Fruit fly (Drosophila melanogaster) whole organism, embryonic: ENCODE data around the gene Sbf.
A peak's percentile ranks its signal among the peaks of the same experiment; 100 is the strongest.

Source experiments
- Adf1 ChIP-seq: fragments of 200-800 bp; sonication (Bioruptor generic); IDR thresholded peaks from 2 replicates; pipeline ENCODE4 v1.3.6; 2022; ENCODE audit warnings: missing biosample characterization, missing genetic modification characterization
- Blimp-1 ChIP-seq: fragments of 200-800 bp; sonication (Bioruptor generic); optimal IDR thresholded peaks from 3 replicates; lab custom pipeline; 2018; ENCODE audit warnings: missing biosample characterization, missing genetic modification characterization, mild to moderate bottlenecking, moderate library complexity, missing genetic modification reagents
- CG11093 ChIP-seq: fragments of 200-800 bp; sonication (Bioruptor generic); IDR thresholded peaks from 3 replicates; pipeline ENCODE4 v1.3.6; 2022; ENCODE audit warnings: missing biosample characterization, missing genetic modification characterization
- CG11504 ChIP-seq: fragments of 200-800 bp; sonication (Bioruptor generic); optimal IDR thresholded peaks from 3 replicates; lab custom pipeline; 2019; ENCODE audit warnings: missing biosample characterization, mild to moderate bottlenecking, missing genetic modification characterization, moderate library complexity
- CG1233 ChIP-seq: fragments of 200-800 bp; sonication (Bioruptor generic); optimal IDR thresholded peaks from 4 replicates; lab custom pipeline; 2018; ENCODE audit warnings: missing biosample characterization, mild to moderate bottlenecking, missing genetic modification characterization
- CG12391 ChIP-seq: fragments of 200-800 bp; sonication (Bioruptor generic); optimal IDR thresholded peaks from 3 replicates; lab custom pipeline; 2018; ENCODE audit warnings: missing biosample characterization, mild to moderate bottlenecking, missing genetic modification characterization, moderate library complexity
- CG13894 ChIP-seq: fragments of 200-800 bp; sonication (Bioruptor generic); optimal IDR thresholded peaks from 3 replicates; lab custom pipeline; 2018; ENCODE audit warnings: missing biosample characterization, mild to moderate bottlenecking, missing genetic modification characterization, moderate library complexity
- CG14050 ChIP-seq: fragments of 200-800 bp; sonication (Bioruptor generic); IDR thresholded peaks from 3 replicates; pipeline ENCODE4 v1.3.6; 2022; ENCODE audit warnings: missing biosample characterization, missing genetic modification characterization
- CG17612 ChIP-seq: fragments of 200-800 bp; sonication (Bioruptor generic); IDR thresholded peaks from 2 replicates; pipeline ENCODE4 v1.3.6; 2022; ENCODE audit warnings: missing biosample characterization, missing genetic modification characterization
- CG17829 ChIP-seq: fragments of 200-800 bp; optimal IDR thresholded peaks from 2 replicates; lab custom pipeline; 2019; ENCODE audit warnings: missing biosample characterization, mild to moderate bottlenecking, missing genetic modification characterization, moderate library complexity
- CG2129 ChIP-seq: fragments of 200-800 bp; sonication (Bioruptor generic); IDR thresholded peaks from 2 replicates; pipeline ENCODE4 v1.3.6; 2022; ENCODE audit warnings: missing biosample characterization, missing genetic modification characterization; ENCODE audit not compliant: partially characterized antibody
- CG3726 ChIP-seq: fragments of 200-800 bp; sonication (Bioruptor generic); IDR thresholded peaks from 3 replicates; pipeline ENCODE4, ENCODE4 v1.3.6; 2022; ENCODE audit warnings: missing biosample characterization, missing genetic modification characterization
- CG3847 ChIP-seq: fragments of 200-800 bp; sonication (Bioruptor generic); IDR thresholded peaks from 2 replicates; pipeline ENCODE4 v1.3.6; 2022; ENCODE audit warnings: missing biosample characterization, missing genetic modification characterization
- CG7372 ChIP-seq: fragments of 200-800 bp; sonication (Bioruptor generic); IDR thresholded peaks from 2 replicates; pipeline ENCODE4 v1.3.6; 2022; ENCODE audit warnings: missing biosample characterization, missing genetic modification characterization
- CG7556 ChIP-seq: fragments of 200-800 bp; sonication (Bioruptor generic); optimal IDR thresholded peaks from 2 replicates; lab custom pipeline; 2017; ENCODE audit warnings: missing biosample characterization, mild to moderate bottlenecking, missing genetic modification characterization
- CG8290 ChIP-seq, 3 experiments: fragments of 200-800 bp; sonication (Bioruptor generic); optimal IDR thresholded peaks; 2 replicates each; lab custom pipeline; 2016 to 2019; ENCODE audit warnings: missing biosample characterization in 3 of 3, missing genetic modification characterization in 3 of 3, mild to moderate bottlenecking in 2 of 3, moderate library complexity in 1 of 3
- CG9876 ChIP-seq: fragments of 200-800 bp; sonication (Bioruptor generic); optimal IDR thresholded peaks from 2 replicates; lab custom pipeline; 2016; ENCODE audit warnings: missing biosample characterization, missing genetic modification characterization
- CHES-1-like ChIP-seq: fragments of 200-800 bp; sonication (Bioruptor generic); optimal IDR thresholded peaks from 2 replicates; lab custom pipeline; 2016; ENCODE audit warnings: missing biosample characterization, missing genetic modification characterization
- Doc3 ChIP-seq: fragments of 200-800 bp; sonication (Bioruptor generic); IDR thresholded peaks from 3 replicates; pipeline ENCODE4 v1.3.6; 2022; ENCODE audit warnings: missing biosample characterization, missing genetic modification characterization; ENCODE audit not compliant: partially characterized antibody
- Eip74EF ChIP-seq, 2 experiments: fragments of 200-800 bp in 1 of 2; fragments of >200 bp in 1 of 2; sonication (Bioruptor generic) in 1 of 2; optimal IDR thresholded peaks; 2 replicates each; lab custom pipeline; 2017 to 2019; ENCODE audit warnings: missing biosample characterization in 2 of 2, missing genetic modification characterization in 2 of 2, mild to moderate bottlenecking in 1 of 2, moderate library complexity in 1 of 2
- Fer3 ChIP-seq: fragments of 200-800 bp; sonication (Bioruptor generic); optimal IDR thresholded peaks from 2 replicates; lab custom pipeline; 2018; ENCODE audit warnings: missing biosample characterization, mild to moderate bottlenecking, missing genetic modification characterization, moderate library complexity
- H2.0 ChIP-seq: fragments of 200-800 bp; sonication (Bioruptor generic); IDR thresholded peaks from 2 replicates; pipeline ENCODE4 v1.3.6; 2022; ENCODE audit warnings: missing biosample characterization, missing genetic modification characterization
- Hsf ChIP-seq: fragments of 200-800 bp; sonication (Bioruptor generic); optimal IDR thresholded peaks from 3 replicates; lab custom pipeline; 2016; ENCODE audit warnings: missing biosample characterization, missing genetic modification characterization
- MTF-1 ChIP-seq: fragments of 200-800 bp; sonication (Bioruptor generic); optimal IDR thresholded peaks from 2 replicates; lab custom pipeline; 2018; ENCODE audit warnings: missing biosample characterization, mild to moderate bottlenecking, missing genetic modification characterization, borderline replicate concordance
- Max ChIP-seq: fragments of 200-800 bp; sonication (Bioruptor generic); optimal IDR thresholded peaks from 2 replicates; lab custom pipeline; 2016; ENCODE audit warnings: missing biosample characterization, mild to moderate bottlenecking, missing genetic modification characterization
- Oli ChIP-seq: fragments of 200-800 bp; sonication (Bioruptor generic); optimal IDR thresholded peaks from 2 replicates; lab custom pipeline; 2018; ENCODE audit warnings: missing biosample characterization, mild to moderate bottlenecking, missing genetic modification characterization, moderate library complexity
- Side ChIP-seq: fragments of 200-800 bp; sonication (Bioruptor generic); optimal IDR thresholded peaks from 2 replicates; lab custom pipeline; 2016; ENCODE audit warnings: missing biosample characterization, missing genetic modification characterization
- Sox102F ChIP-seq: fragments of 200-800 bp; sonication (Bioruptor generic); optimal IDR thresholded peaks from 2 replicates; lab custom pipeline; 2018; ENCODE audit warnings: missing biosample characterization, mild to moderate bottlenecking, missing genetic modification characterization, moderate library complexity
- Sry-δ ChIP-seq: fragments of 200-800 bp; sonication (Bioruptor generic); optimal IDR thresholded peaks from 2 replicates; lab custom pipeline; 2016; ENCODE audit warnings: missing biosample characterization, missing genetic modification characterization
- YL-1 ChIP-seq: fragments of 200-800 bp; sonication (Bioruptor generic); optimal IDR thresholded peaks from 3 replicates; lab custom pipeline; 2017; ENCODE audit warnings: missing biosample characterization, mild to moderate bottlenecking, missing genetic modification characterization
- cad ChIP-seq: fragments of >200 bp; optimal IDR thresholded peaks from 2 replicates; lab custom pipeline; 2017; ENCODE audit warnings: missing biosample characterization, missing genetic modification characterization
- crc ChIP-seq: fragments of 200-800 bp; sonication (Bioruptor generic); optimal IDR thresholded peaks from 2 replicates; lab custom pipeline; 2016; ENCODE audit warnings: missing biosample characterization, missing genetic modification characterization
- croc ChIP-seq: fragments of 200-800 bp; sonication (Bioruptor generic); conservative IDR thresholded peaks from 3 replicates; pipeline ENCODE4 v1.3.6; 2022; ENCODE audit warnings: missing biosample characterization, missing genetic modification characterization
- exex ChIP-seq: fragments of 200-800 bp; sonication (Bioruptor generic); optimal IDR thresholded peaks from 4 replicates; lab custom pipeline; 2018; ENCODE audit warnings: missing biosample characterization, mild to moderate bottlenecking, missing genetic modification characterization, moderate library complexity
- hbn ChIP-seq: fragments of 200-800 bp; sonication (Bioruptor generic); IDR thresholded peaks from 2 replicates; pipeline ENCODE4 v1.3.6; 2022; ENCODE audit warnings: missing biosample characterization, missing genetic modification characterization; ENCODE audit not compliant: partially characterized antibody
- kah ChIP-seq: fragments of 200-800 bp; sonication (Bioruptor generic); optimal IDR thresholded peaks from 2 replicates; lab custom pipeline; 2018; ENCODE audit warnings: missing biosample characterization, mild to moderate bottlenecking, missing genetic modification characterization
- lov ChIP-seq, 2 experiments: fragments of 200-800 bp in 1 of 2; fragments of >200 bp in 1 of 2; sonication (Bioruptor generic) in 1 of 2; IDR thresholded peaks in 1 of 2; optimal IDR thresholded peaks in 1 of 2; 2 replicates in 1 of 2; 3 replicates in 1 of 2; pipeline versions ENCODE4 v1.3.6 to Lab custom; 2017 to 2022; ENCODE audit warnings: missing biosample characterization in 1 of 2, missing genetic modification characterization in 1 of 2
- onecut ChIP-seq: fragments of 200-800 bp; sonication (Bioruptor generic); IDR thresholded peaks from 2 replicates; pipeline ENCODE4 v1.3.6; 2022; ENCODE audit warnings: missing biosample characterization, missing genetic modification characterization
- pan ChIP-seq, 4 experiments: fragments of >200 bp in 3 of 4; fragments of 200-800 bp in 1 of 4; sonication (Bioruptor generic) in 1 of 4; optimal IDR thresholded peaks in 3 of 4; IDR thresholded peaks in 1 of 4; 2 replicates each; pipeline versions ENCODE4 v1.3.6 to Lab custom; 2017 to 2022; ENCODE audit warnings: missing biosample characterization in 2 of 4, missing genetic modification characterization in 2 of 4, mixed read lengths in 1 of 4
- pnt ChIP-seq: fragments of 200-800 bp; sonication (Bioruptor generic); optimal IDR thresholded peaks from 3 replicates; lab custom pipeline; 2016; ENCODE audit warnings: missing biosample characterization, missing genetic modification characterization
- repo ChIP-seq: fragments of 200-800 bp; sonication (Bioruptor generic); optimal IDR thresholded peaks from 2 replicates; lab custom pipeline; 2016; ENCODE audit warnings: missing biosample characterization, missing genetic modification characterization
- rib ChIP-seq: fragments of 200-800 bp; sonication (Bioruptor generic); IDR thresholded peaks from 2 replicates; pipeline ENCODE4 v1.3.6; 2022; ENCODE audit warnings: missing biosample characterization, missing genetic modification characterization
- slp2 ChIP-seq: fragments of 200-800 bp; sonication (Bioruptor generic); optimal IDR thresholded peaks from 2 replicates; lab custom pipeline; 2016; ENCODE audit warnings: missing biosample characterization, missing genetic modification characterization
- ssp ChIP-seq: fragments of 200-800 bp; sonication (Bioruptor generic); IDR thresholded peaks from 2 replicates; pipeline ENCODE4 v1.3.6; 2022; ENCODE audit warnings: missing biosample characterization, missing genetic modification characterization
- zf30C ChIP-seq: fragments of 200-800 bp; sonication (Bioruptor generic); optimal IDR thresholded peaks from 3 replicates; lab custom pipeline; 2018; ENCODE audit warnings: missing biosample characterization, mild to moderate bottlenecking, missing genetic modification characterization
- zfh2 ChIP-seq: fragments of 200-800 bp; sonication (Bioruptor generic); optimal IDR thresholded peaks from 2 replicates; lab custom pipeline; 2016; ENCODE audit warnings: missing biosample characterization, missing genetic modification characterization

Gene Sbf

dm6 chr3R:11778012-11778865, 18.5 kb downstream of the Sbf start (continued):
- peak; percentile 7 for TF ChIP-seq exex (tag; lab: Kevin White, UChicago)
- TF ChIP-seq CG14050 (GFP tag; lab: Robert Waterston, UW): 0 out of 3 replicates have a peak, but pooled peaks have one; percentile 8
- TF ChIP-seq Adf1 (GFP tag; lab: Robert Waterston, UW): peak; percentile 96
- TF ChIP-seq lov (optimal IDR thresholded peaks at IDR 0.05; lab: Kevin White, UChicago): no peak
- TF ChIP-seq lov (GFP tag; IDR thresholded peaks at IDR 0.05; lab: Robert Waterston, UW): 0 out of 3 replicates have a peak, but pooled peaks have one; percentile 67
- peak; percentile 18 for TF ChIP-seq Hsf (GFP tag; lab: Kevin White, UChicago)
- TF ChIP-seq Blimp-1: peak; percentile 99
- TF ChIP-seq rib (GFP tag; lab: Robert Waterston, UW): peak; percentile 78; the same call in 1 of the 2 replicates
- no peak for TF ChIP-seq CG2129
- TF ChIP-seq MTF-1 (GFP tag; lab: Kevin White, UChicago): peak; percentile 39
- TF ChIP-seq cad (GFP tag; lab: Kevin White, UChicago): no peak
- TF ChIP-seq CG11093 (GFP tag; lab: Robert Waterston, UW): peak; percentile 45; the same call in 1 of the 3 replicates
- peak in 1 of 2 experiments; percentile 86 for TF ChIP-seq pan (optimal IDR thresholded peaks at IDR 0.05; lab: Kevin White, UChicago)
- peak in 1 of 2 experiments; percentile 84 for TF ChIP-seq pan (GFP tag; optimal IDR thresholded peaks at IDR 0.05 in 1 of 2, IDR thresholded peaks at IDR 0.05 in 1 of 2)
- TF ChIP-seq Max (GFP tag; lab: Kevin White, UChicago): peak; percentile 15
- TF ChIP-seq croc (GFP tag; lab: Robert Waterston, UW): no peak; the same call in 2 of the 3 replicates
- TF ChIP-seq CG17612 (GFP tag; lab: Robert Waterston, UW): no peak
- TF ChIP-seq Sox102F: peak; percentile 60
- peak; percentile 4 for TF ChIP-seq crc
- TF ChIP-seq Oli (tag; lab: Kevin White, UChicago): peak; percentile 77
- TF ChIP-seq slp2: no peak
- peak; percentile 76 for TF ChIP-seq CG11504 (tag; lab: Kevin White, UChicago)
- peak; percentile 49 for TF ChIP-seq CG8290 (GFP tag; optimal IDR thresholded peaks at IDR 0.05; lab: Kevin White, UChicago)
- TF ChIP-seq CG8290 (tag; optimal IDR thresholded peaks at IDR 0.05; lab: Kevin White, UChicago): peak; percentile 6 to 77
- TF ChIP-seq CG3847: 0 out of 2 replicates have a peak, but pooled peaks have one; percentile 12
- no peak for TF ChIP-seq CG3726 (GFP tag; lab: Robert Waterston, UW)
- no peak for TF ChIP-seq Sry-δ (GFP tag; lab: Kevin White, UChicago)
- no peak for TF ChIP-seq CG7372
- peak; percentile 34 for TF ChIP-seq H2.0 (GFP tag; lab: Robert Waterston, UW)
- TF ChIP-seq onecut (GFP tag; lab: Robert Waterston, UW): peak; percentile 56
- TF ChIP-seq CG7556 (GFP tag; lab: Kevin White, UChicago): peak; percentile 92
- TF ChIP-seq CG13894 (tag; lab: Kevin White, UChicago): peak; percentile 81
- no peak for TF ChIP-seq CG9876 (GFP tag; lab: Kevin White, UChicago)
- TF ChIP-seq kah (GFP tag; lab: Kevin White, UChicago): peak; percentile 71
- TF ChIP-seq CG12391 (tag; lab: Kevin White, UChicago): peak; percentile 83
- TF ChIP-seq zfh2: peak; percentile 48
- no peak for TF ChIP-seq Fer3 (tag; lab: Kevin White, UChicago)
- 0 out of 2 replicates have a peak, but pooled peaks have one; percentile 21 for TF ChIP-seq hbn (GFP tag; lab: Robert Waterston, UW)
- TF ChIP-seq Doc3: no peak
- TF ChIP-seq Side (GFP tag; lab: Kevin White, UChicago): peak; percentile 64
- TF ChIP-seq pnt (GFP tag; lab: Kevin White, UChicago): peak; percentile 40
- peak; percentile 13 for TF ChIP-seq repo (GFP tag; lab: Kevin White, UChicago)
- peak; percentile 39 for TF ChIP-seq ssp (GFP tag; lab: Robert Waterston, UW)
- peak; percentile 52 for TF ChIP-seq zf30C
- peak in 1 of 2 experiments; percentile 71 for TF ChIP-seq Eip74EF (GFP tag; optimal IDR thresholded peaks at IDR 0.05; lab: Kevin White, UChicago)
- TF ChIP-seq YL-1 (GFP tag; lab: Kevin White, UChicago): peak; percentile 54
- TF ChIP-seq CG1233 (GFP tag; lab: Kevin White, UChicago): peak; percentile 56
- TF ChIP-seq CHES-1-like: peak; percentile 45
- TF ChIP-seq CG17829: peak; percentile 50
